Fruit fly (Drosophila melanogaster) whole organism, wandering third instar larva: ENCODE data around the gene verm.
A peak's percentile ranks its signal among the peaks of the same experiment; 100 is the strongest.

Experiments
- Abd-B ChIP-seq: fragments of >200 bp; optimal IDR thresholded peaks from 2 replicates; lab custom pipeline; 2017; ENCODE audit warnings: missing biosample characterization, missing genetic modification characterization
- CrebA ChIP-seq: fragments of 200-800 bp; sonication (Bioruptor generic); optimal IDR thresholded peaks from 2 replicates; lab custom pipeline; 2016; ENCODE audit warnings: missing biosample characterization, mild to moderate bottlenecking, missing genetic modification characterization, borderline replicate concordance
- Dif ChIP-seq: fragments of 200-275, 200-300 bp; sonication (Bioruptor generic); optimal IDR thresholded peaks from 2 replicates; lab custom pipeline; 2018; ENCODE audit warnings: missing biosample characterization, missing genetic modification characterization; ENCODE audit not compliant: partially characterized antibody
- Hnf4 ChIP-seq: fragments of 200-800 bp; sonication (Bioruptor generic); optimal IDR thresholded peaks from 2 replicates; lab custom pipeline; 2016; ENCODE audit warnings: missing biosample characterization, mild to moderate bottlenecking, missing genetic modification characterization
- Vsx2 ChIP-seq: fragments of 200-300, 225-300 bp; sonication (Bioruptor generic); optimal IDR thresholded peaks from 2 replicates; lab custom pipeline; 2018; ENCODE audit warnings: missing biosample characterization, missing genetic modification characterization; ENCODE audit not compliant: partially characterized antibody
- br ChIP-seq: fragments of 200-800 bp; sonication (Bioruptor generic); optimal IDR thresholded peaks from 2 replicates; lab custom pipeline; 2016; ENCODE audit warnings: missing biosample characterization, missing genetic modification characterization
- fru ChIP-seq: fragments of 200-800 bp; sonication (Bioruptor generic); optimal IDR thresholded peaks from 3 replicates; lab custom pipeline; 2016; ENCODE audit warnings: missing biosample characterization, mild to moderate bottlenecking, missing genetic modification characterization
- h ChIP-seq: fragments of 200-800 bp; sonication (Bioruptor generic); optimal IDR thresholded peaks from 3 replicates; lab custom pipeline; 2016; ENCODE audit warnings: missing biosample characterization, mild to moderate bottlenecking, missing genetic modification characterization
- psq ChIP-seq: fragments of 200-800 bp; sonication (Bioruptor generic); optimal IDR thresholded peaks from 3 replicates; lab custom pipeline; 2017; ENCODE audit warnings: missing biosample characterization, mild to moderate bottlenecking, missing genetic modification characterization, moderate library complexity

DNA sequence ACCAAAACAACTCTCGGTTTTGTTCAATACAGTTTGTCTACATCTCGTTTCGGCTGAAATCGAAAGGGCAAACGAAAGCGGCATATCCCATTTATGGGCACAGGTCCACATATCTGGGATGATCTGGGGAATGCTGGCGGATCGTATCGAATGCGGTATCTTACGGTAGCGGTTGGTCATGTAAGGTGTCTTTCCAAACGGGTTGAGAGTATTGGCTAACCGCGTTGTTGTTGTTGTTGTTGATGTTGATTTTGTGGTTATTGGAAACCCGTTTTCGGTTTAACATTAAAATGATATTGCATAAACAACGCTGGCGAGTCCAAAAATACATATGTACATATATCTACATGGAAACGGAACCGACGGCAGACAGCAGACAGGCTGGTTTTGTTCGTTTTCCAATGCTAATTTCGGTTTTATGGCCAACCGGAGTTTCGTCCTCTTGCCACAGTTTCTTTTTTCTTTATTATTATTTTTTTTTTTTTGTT, 860 bp downstream of the verm start:
- TF ChIP-seq fru (GFP tag; lab: Kevin White, UChicago) (no peak), Dif (GFP tag; lab: Kevin White, UChicago) (no peak), Abd-B (GFP tag; lab: Kevin White, UChicago) (no peak), Vsx2 (GFP tag; lab: Kevin White, UChicago) (peak; percentile 34), psq (GFP tag; lab: Kevin White, UChicago) (no peak), CrebA (GFP tag; lab: Kevin White, UChicago) (no peak), h (no peak), Hnf4 (no peak), br (GFP tag; lab: Kevin White, UChicago) (no peak)
